Worm (Caenorhabditis elegans) whole organism, dauer: ENCODE results near the gene ugt-23.

Experiments
- unc-62 ChIP-seq: sonication (generic microtip); optimal IDR thresholded peaks from 2 replicates; lab custom pipeline; 2017; ENCODE audit warnings: missing biosample characterization, missing genetic modification reagents, missing genetic modification characterization

The ugt-23 gene

DNA sequence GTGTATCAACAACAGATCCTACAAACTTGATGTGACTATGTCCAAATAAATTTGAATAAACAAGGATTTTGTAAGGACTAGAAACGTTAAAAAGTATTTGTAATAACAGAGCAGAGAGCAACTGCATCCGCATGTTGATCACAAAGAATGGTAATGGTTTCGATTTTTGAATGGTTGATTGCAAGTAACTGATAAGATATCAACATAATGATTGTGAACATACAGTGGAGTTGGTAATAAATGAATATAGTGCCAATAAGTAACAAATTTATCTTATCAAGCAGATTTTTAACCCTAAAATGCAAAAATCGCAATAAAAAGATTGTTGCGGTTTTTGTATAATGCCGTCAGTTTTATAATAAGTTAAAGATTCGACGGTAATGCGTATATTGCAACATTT lies at the start of gene ugt-23:
TSS of gene ugt-23 (minus strand) at position 212 of the 400 bp plus-strand sequence.
- TF ChIP-seq unc-62 (GFP tag; lab: Kevin White, UChicago): no peak

DNA sequence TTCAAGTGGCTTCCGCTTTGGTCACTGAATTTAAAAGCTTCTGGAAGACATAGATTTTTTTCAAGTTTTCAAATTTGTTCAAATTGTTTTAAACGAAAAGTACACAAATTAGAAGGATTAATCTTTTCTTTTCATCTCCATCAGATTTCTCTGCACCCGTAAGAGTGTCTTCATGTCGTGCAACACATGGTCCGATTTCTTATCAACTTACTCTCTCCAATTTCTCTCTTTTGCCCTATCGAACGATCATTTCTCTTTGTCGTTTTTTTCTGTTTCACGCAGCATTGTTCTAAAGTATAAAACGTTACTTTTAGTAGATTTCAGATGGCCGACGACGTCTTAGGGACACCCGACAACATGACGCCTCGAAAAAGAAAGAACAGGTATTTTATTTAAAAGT lies 40.3 kb upstream of the ugt-23 start, which contains the start of gene pssy-1:
TSS of gene pssy-1 (plus strand) at position 318 of the 400 bp plus-strand sequence.
- no peak for TF ChIP-seq unc-62 (GFP tag; lab: Kevin White, UChicago)

DNA sequence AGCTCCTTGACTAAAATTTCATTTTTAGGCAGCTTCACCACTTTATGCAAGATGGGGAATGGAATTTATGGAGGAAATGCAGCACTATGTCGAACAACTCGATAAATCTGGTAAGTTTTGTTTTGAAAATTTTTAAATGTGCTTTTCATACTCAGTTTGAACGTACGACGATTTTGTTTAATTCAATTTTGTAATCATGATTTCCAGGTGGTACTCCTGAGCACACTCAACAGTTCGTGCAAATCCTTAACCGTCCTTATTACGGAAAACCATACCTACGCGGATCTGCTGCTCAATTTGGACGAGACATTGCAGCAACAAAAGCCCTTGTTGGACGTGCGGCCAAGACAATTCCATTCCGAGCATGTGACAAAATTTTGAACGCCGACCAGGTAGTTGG lies 37.6 kb upstream of the ugt-23 start:
- TF ChIP-seq unc-62 (GFP tag; lab: Kevin White, UChicago): no peak

DNA sequence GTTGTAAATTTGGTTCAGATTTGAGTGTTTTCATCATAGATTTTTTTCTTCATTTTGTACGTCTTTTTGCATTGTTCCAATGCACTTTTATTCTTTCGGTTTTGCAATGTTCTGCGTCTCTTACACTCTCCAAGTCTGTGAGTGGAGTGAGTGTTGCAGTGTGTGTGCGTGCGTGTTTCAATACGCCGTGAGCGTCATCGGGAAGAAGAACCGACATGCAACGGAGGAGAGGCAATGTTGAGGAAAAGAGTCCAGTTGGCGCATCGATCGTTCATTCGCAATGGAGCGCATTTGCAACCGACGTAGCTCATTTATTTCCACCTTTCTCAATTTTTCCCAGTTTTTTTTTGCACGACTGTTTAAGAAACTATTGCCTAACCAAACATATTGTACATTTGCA lies 33.6 kb upstream of the ugt-23 start, which contains the start of gene ZC506.1:
TSS of gene ZC506.1 (plus strand) at position 400 of the 400 bp plus-strand sequence.
- no peak for TF ChIP-seq unc-62 (GFP tag; lab: Kevin White, UChicago)

DNA sequence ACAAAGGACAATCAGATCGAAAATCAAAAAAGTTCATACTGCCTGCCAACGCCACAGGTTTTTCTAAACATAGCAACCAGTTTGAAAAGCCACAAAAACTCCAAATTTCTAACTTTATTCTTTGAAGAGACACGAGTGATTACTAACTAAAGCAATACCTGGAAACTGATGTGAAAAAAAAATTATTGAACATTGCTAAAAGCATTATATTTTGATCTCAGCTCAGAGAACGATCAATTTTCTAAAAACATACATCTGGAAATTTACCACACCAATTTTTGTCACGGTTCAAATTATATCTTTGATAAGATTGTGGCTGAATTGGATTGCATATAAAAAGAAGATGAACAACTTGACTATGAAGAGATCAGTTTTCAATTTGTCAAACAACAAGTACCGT lies 32.5 kb upstream of the ugt-23 start:
- no peak for TF ChIP-seq unc-62 (GFP tag; lab: Kevin White, UChicago)

DNA sequence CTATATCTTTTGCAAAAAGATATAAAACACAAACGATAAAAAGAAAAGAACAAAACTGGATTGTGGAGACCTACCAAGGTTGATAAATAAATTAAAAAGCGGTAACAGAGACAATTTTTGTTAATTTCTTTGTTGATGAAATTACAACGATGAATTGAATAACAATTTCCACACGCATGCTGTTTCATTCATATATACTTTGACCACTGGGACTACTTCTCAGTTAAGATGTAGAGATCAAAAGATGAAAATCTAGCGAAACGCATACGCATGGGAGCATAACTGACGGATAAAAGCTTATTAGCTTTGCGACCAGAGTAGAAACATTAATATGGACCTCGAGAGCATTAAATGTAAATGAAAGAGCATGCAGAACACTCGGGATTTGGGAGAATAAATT lies 31.1 kb upstream of the ugt-23 start:
- no peak for TF ChIP-seq unc-62 (GFP tag; lab: Kevin White, UChicago)

DNA sequence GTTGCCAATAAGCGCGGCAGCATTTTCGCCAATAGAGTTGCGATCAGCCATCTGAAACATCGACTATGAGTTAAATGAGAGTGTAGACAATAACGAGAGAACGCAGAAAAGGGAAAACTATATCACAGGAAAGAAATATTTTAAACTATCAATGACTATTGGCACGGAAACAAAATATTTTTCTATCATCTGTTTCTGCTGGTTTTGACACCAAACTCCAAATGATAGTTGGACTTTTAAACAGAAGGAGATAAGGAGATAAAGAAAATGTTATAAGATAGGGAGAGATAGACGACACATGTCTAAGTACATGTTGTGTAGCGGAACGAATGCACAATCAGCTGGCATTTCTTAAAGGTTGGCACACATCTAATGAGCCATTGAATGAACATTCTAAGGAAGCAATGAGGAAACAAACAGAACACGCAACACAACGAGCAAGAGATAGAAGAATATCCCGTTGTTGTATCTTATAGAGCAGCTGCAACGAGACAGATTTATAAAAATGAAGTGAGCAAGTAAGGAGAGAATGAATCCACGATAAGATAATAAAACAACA lies 29.6 kb upstream of the ugt-23 start, which contains the start of gene cysl-1:
TSS of gene cysl-1 (minus strand) at position 51 of the 559 bp plus-strand sequence.
- no peak for TF ChIP-seq unc-62 (GFP tag; lab: Kevin White, UChicago)

DNA sequence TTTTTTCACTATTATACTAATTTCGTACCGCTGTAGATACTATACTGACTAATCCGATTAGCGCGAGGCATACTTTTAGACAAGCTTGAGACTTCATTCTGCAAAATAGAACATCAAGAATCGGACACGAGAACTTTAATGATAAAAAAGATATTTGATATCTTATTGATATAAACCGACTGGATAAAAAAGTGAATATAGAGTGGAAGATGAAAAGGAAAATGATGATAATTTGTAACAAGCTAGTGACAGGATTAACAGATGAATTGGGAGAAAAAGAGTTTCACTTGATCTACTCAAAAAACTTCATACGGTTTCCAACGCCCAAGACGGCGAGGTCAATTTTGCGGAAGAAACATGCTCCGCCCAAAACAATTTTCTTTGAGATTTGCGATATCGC lies 24.0 kb upstream of the ugt-23 start, which contains the start of gene nas-37:
TSS of gene nas-37 (minus strand) at position 101 of the 400 bp plus-strand sequence.
- no peak for TF ChIP-seq unc-62 (GFP tag; lab: Kevin White, UChicago)

DNA sequence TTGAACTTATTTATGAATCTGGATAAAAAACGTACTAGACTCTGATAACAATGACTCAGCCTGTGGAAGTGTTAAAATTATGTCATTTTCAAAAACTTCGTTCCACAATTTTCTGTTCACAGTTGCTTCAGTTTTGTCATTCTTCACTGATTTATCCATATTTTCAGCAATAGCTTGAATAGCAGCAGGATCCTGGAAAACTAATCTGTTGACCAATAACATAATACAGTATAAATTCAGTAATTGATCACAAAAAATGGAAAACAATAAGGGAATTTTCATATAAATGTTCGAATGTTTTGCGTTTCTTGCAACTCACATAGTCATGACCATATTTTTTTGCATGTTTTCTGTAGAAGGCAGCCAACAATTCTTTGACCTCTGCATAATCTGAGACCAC lies 23.6 kb upstream of the ugt-23 start:
- no peak for TF ChIP-seq unc-62 (GFP tag; lab: Kevin White, UChicago)

DNA sequence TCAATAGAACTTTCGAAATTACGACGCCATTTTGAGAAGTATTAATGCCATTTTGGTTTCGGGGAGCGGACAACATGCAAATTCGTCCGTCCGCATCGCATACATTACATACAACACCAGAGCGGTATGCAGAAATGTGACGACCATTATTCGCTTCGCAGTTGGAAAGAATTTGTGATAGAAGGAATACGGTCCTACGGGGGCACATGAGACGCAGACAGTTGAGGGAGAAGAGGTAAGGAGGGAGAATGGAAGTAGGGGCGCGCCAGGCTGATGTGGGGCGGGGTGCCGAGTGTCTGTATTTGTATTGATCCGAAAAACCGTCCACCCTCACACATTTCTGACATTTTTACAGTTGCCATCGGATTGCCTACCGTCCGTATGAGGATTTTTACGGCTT lies 16.4 kb upstream of the ugt-23 start:
- no peak for TF ChIP-seq unc-62 (GFP tag; lab: Kevin White, UChicago)

DNA sequence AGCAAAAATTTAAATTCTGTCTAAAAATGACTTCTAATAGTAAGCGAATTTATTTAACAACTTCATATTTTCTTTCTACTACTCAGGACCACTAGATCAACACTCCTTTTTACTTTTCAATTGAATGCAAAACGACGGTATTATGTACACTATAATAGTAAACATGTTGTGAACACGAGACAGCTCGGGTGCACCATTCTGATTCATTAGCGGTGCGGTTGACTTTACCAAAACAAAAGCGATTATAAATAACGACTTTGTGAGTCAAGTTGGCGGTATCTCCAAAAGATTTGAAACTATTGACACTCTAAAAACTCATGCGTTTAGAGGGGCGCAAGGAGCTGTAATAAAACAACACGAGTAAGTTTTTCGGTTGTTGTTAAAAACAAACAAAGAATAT lies 15.6 kb upstream of the ugt-23 start:
- TF ChIP-seq unc-62 (GFP tag; lab: Kevin White, UChicago): no peak

DNA sequence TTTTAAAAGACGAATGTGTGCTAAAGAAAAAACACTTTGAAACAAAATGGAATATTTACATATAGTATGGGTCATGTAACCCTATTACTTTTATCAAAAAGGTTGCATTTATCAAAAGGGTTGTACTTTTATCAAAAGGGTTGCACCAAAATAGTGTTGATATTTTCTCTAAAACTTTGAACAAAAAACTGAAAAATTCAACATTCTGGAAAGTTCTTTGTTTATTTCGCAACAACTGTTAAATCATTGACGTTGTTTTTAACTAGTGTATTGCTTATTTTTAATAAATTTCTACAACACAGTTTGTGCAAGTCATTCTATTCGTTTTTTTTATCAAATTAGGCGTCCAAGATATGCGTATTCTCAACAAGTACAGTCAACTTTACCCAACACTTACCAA lies 13.6 kb upstream of the ugt-23 start, which contains the start of the genes C17G1.5 and C17G1.14:
TSS of gene C17G1.5 (plus strand) at position 266 of the 400 bp plus-strand sequence.
TSS of gene C17G1.14 (plus strand) at position 277 of the 400 bp plus-strand sequence.
- no peak for TF ChIP-seq unc-62 (GFP tag; lab: Kevin White, UChicago)

DNA sequence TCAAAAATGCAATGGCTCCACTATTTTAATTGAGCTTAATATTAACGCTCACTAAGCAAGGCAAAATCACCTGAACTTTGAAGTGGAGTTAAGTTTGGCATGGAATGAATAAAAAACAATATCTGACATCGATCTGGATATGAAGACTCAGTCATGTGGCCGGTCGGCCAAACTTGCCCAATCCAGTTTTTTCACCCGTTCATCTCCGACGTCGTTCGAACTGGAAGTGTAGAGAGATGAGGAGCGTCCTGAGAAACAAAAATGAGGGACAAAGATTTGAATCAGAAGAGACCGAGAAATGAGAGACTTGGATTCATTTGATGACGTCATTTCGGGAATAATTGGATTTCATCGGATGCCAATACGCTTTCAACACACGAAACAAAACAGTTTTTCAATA lies 13.1 kb upstream of the ugt-23 start:
- TF ChIP-seq unc-62 (GFP tag; lab: Kevin White, UChicago): no peak

DNA sequence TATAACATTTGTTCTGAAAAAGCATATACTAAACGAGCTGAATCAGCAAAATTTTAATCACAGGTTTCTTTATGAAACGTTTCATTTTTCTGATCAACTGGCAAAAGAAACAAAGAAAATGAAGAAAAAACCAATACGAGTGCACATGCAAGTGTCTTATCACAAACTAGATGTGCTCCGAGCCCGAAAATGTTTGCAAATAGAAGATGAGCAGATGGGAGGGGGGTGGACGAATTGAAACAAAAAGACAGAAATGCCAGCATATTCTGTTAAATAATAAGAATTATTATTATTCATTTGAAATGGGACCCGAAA lies 9.0 kb upstream of the ugt-23 start:
- no peak for TF ChIP-seq unc-62 (GFP tag; lab: Kevin White, UChicago)

DNA sequence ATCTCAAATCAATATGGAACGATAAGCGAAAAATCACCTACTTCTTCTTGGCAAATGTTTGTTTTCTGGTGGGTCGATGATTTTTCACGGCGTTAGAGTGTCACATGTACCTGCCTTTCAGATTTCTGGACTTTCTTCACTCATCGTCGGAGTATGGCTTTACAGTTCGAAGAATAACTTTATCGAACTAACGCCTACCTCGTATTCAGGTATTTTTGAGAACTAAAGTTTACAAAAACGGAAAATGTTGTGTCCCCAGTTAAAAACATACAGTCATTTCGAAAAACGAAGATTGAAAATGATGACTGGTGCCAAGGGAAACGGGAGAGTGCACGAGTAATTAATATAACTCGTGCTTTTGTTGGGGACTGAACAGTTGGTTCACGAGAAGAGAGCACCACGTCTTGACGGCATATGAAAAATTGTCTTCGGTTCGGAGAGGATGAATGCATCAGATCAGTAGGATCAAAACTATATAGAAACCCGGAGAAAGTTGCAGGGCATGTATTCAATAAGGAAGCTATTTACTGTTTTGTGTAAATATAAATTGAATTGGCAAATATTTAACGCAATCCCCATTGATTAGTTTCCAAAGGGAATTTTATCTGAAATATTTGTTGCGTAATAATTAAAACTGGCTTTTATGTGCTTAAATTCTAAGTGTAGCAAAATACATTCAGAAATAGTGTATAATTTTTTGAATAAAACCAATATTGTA lies 8.5 kb upstream of the ugt-23 start:
- TF ChIP-seq unc-62 (GFP tag; lab: Kevin White, UChicago): no peak

DNA sequence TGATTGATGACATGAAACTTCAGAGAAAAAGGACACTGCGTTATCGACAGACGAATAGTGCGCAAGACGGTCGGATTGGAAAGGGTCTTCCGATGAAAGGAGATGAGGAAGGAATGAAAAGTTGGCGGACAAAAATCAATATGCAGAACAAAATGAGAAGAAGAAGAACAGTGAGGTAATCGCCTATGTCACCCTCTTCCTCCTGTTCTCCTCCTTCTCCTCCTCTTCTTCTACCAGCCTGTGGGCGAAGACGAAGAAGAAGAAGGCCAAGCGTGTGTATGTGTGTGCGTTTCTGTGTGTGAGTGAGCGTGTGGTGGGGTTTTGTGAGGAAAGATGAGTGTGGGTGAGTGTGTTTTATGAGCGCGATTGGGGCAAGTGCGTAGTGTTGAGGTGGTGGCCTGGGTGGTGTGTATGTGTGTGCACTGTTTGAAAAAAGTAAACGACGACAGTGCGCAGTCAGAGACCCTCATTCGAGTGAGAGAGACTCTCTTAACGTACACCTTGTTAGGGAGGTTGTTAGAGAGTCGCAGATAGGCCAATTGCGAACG lies 7.3 kb upstream of the ugt-23 start, which contains the start of gene tsp-21:
TSS of gene tsp-21 (plus strand) at position 146 of the 548 bp plus-strand sequence.
- TF ChIP-seq unc-62 (GFP tag; lab: Kevin White, UChicago): no peak
